Worm (Caenorhabditis elegans) whole organism, young adult: Measurements from ENCODE around the gene ZK637.14.

Experiments
- B0019.2 ChIP-seq: fragments of 200-800 bp; sonication (Bioruptor generic); conservative IDR thresholded peaks from 2 replicates; pipeline ENCODE4 v1.3.6; 2022; ENCODE audit warnings: missing genetic modification reagents, missing genetic modification characterization, missing compliant biosample characterization
- C17E4.6 ChIP-seq: fragments of 200-800 bp; sonication (Bioruptor generic); IDR thresholded peaks from 2 replicates; pipeline ENCODE4 v1.3.6; 2022; ENCODE audit warnings: missing genetic modification reagents, missing genetic modification characterization, missing compliant biosample characterization
- F52B5.7 ChIP-seq: sonication (generic microtip); optimal IDR thresholded peaks from 2 replicates; lab custom pipeline; 2016; ENCODE audit warnings: mild to moderate bottlenecking, missing genetic modification characterization, missing compliant biosample characterization
- Y53G8AR.9 ChIP-seq: fragments of 200-800 bp; sonication (Bioruptor generic); conservative IDR thresholded peaks from 2 replicates; pipeline ENCODE4 v1.3.6; 2022; ENCODE audit warnings: missing genetic modification reagents, missing genetic modification characterization, missing compliant biosample characterization
- aptf-2 ChIP-seq: fragments of 200-800 bp; sonication (Bioruptor generic); conservative IDR thresholded peaks from 2 replicates; pipeline ENCODE4 v1.3.6; 2022; ENCODE audit warnings: missing genetic modification reagents, missing genetic modification characterization, missing compliant biosample characterization
- athp-1 ChIP-seq: sonication (generic microtip); optimal IDR thresholded peaks from 2 replicates; lab custom pipeline; 2017; ENCODE audit warnings: mild to moderate bottlenecking, missing genetic modification characterization, missing compliant biosample characterization
- attf-3 ChIP-seq: fragments of 200-800 bp; sonication (Bioruptor generic); conservative IDR thresholded peaks from 2 replicates; pipeline ENCODE4 v1.3.6; 2022; ENCODE audit warnings: missing genetic modification reagents, missing genetic modification characterization, missing compliant biosample characterization
- attf-5 ChIP-seq: fragments of 200-800 bp; sonication (Bioruptor generic); optimal IDR thresholded peaks from 2 replicates; lab custom pipeline; 2018; ENCODE audit warnings: mild to moderate bottlenecking, missing genetic modification characterization, missing compliant biosample characterization
- attf-6 ChIP-seq: fragments of 200-800 bp; sonication (Bioruptor generic); IDR thresholded peaks from 2 replicates; pipeline ENCODE4 v1.3.6; 2022; ENCODE audit warnings: missing genetic modification reagents, missing genetic modification characterization, missing compliant biosample characterization
- cebp-1 ChIP-seq, 2 experiments: fragments of 200-800 bp in 1 of 2; sonication (Bioruptor generic) in 1 of 2; sonication (generic microtip) in 1 of 2; IDR thresholded peaks in 1 of 2; optimal IDR thresholded peaks in 1 of 2; 2 replicates each; pipeline versions ENCODE4 v1.3.6 to Lab custom; 2017 to 2022; ENCODE audit warnings: missing compliant biosample characterization in 2 of 2, missing genetic modification characterization in 2 of 2, mild to moderate bottlenecking in 1 of 2, missing genetic modification reagents in 1 of 2, moderate library complexity in 1 of 2
- ceh-91 ChIP-seq: fragments of 200-800 bp; sonication (Bioruptor generic); IDR thresholded peaks from 2 replicates; pipeline ENCODE4 v1.3.6; 2022; ENCODE audit warnings: missing genetic modification reagents, missing genetic modification characterization, missing compliant biosample characterization
- efl-1 ChIP-seq: fragments of 150-350 bp; optimal IDR thresholded peaks from 2 replicates; lab custom pipeline; 2014; ENCODE audit warnings: missing biosample characterization, missing genetic modification reagents, missing genetic modification characterization
- fkh-3 ChIP-seq: sonication (generic microtip); optimal IDR thresholded peaks from 2 replicates; lab custom pipeline; 2016; ENCODE audit warnings: mild to moderate bottlenecking, missing genetic modification characterization, missing compliant biosample characterization
- hmg-1.2 ChIP-seq: fragments of 200-800 bp; sonication (Bioruptor generic); IDR thresholded peaks from 2 replicates; pipeline ENCODE4 v1.3.6; 2022; ENCODE audit warnings: missing genetic modification reagents, missing genetic modification characterization, missing compliant biosample characterization
- lsy-27 ChIP-seq: sonication (generic microtip); optimal IDR thresholded peaks from 2 replicates; lab custom pipeline; 2017; ENCODE audit warnings: missing genetic modification characterization, mild to moderate bottlenecking, missing compliant biosample characterization, antibody characterized with exemption, missing genotype, borderline replicate concordance; ENCODE audit not compliant: insufficient read depth
- madf-3 ChIP-seq: fragments of 200-800 bp; sonication (Bioruptor generic); IDR thresholded peaks from 2 replicates; pipeline ENCODE4 v1.3.6; 2022; ENCODE audit warnings: missing genetic modification reagents, missing genetic modification characterization, missing compliant biosample characterization
- madf-6 ChIP-seq: fragments of 200-800 bp; sonication (Bioruptor generic); IDR thresholded peaks from 2 replicates; pipeline ENCODE4 v1.3.6; 2022; ENCODE audit warnings: missing genetic modification reagents, missing genetic modification characterization, missing compliant biosample characterization
- mcd-1 ChIP-seq: fragments of 200-800 bp; sonication (Bioruptor generic); IDR thresholded peaks from 2 replicates; pipeline ENCODE4 v1.3.6; 2022; ENCODE audit warnings: missing genetic modification reagents, missing genetic modification characterization, missing compliant biosample characterization
- mel-28 ChIP-seq: sonication (generic microtip); optimal IDR thresholded peaks from 2 replicates; lab custom pipeline; 2016; ENCODE audit warnings: borderline replicate concordance, mild to moderate bottlenecking, missing genetic modification characterization, missing compliant biosample characterization
- mes-4 ChIP-seq: sonication (generic microtip); optimal IDR thresholded peaks from 2 replicates; lab custom pipeline; 2016; ENCODE audit warnings: missing genotype, missing genetic modification characterization, missing compliant biosample characterization
- nfyb-1 ChIP-seq: fragments of 200-800 bp; sonication (Bioruptor generic); IDR thresholded peaks from 2 replicates; pipeline ENCODE4 v1.3.6; 2022; ENCODE audit warnings: missing genetic modification reagents, missing genetic modification characterization, missing compliant biosample characterization
- nhr-179 ChIP-seq: sonication (generic microtip); optimal IDR thresholded peaks from 2 replicates; lab custom pipeline; 2016; ENCODE audit warnings: mild to moderate bottlenecking, missing genetic modification characterization, missing compliant biosample characterization
- nhr-80 ChIP-seq: sonication (generic microtip); optimal IDR thresholded peaks from 2 replicates; lab custom pipeline; 2016; ENCODE audit warnings: missing genetic modification characterization, missing compliant biosample characterization
- repo-1 ChIP-seq: sonication (generic microtip); optimal IDR thresholded peaks from 2 replicates; lab custom pipeline; 2017; ENCODE audit warnings: mild to moderate bottlenecking, missing genetic modification characterization, missing compliant biosample characterization
- sea-2 ChIP-seq: fragments of 200-800 bp; sonication (Bioruptor generic); IDR thresholded peaks from 2 replicates; pipeline ENCODE4 v1.3.6; 2022; ENCODE audit warnings: missing genetic modification characterization, missing compliant biosample characterization
- snpc-3.4 ChIP-seq: sonication (generic microtip); optimal IDR thresholded peaks from 2 replicates; lab custom pipeline; 2017; ENCODE audit warnings: missing genetic modification characterization, mild to moderate bottlenecking, missing compliant biosample characterization, antibody characterized with exemption, moderate library complexity, missing genotype, missing genetic modification reagents
- snpc-4 ChIP-seq, 5 experiments: fragments of 150-350 bp in 1 of 5; sonication (generic microtip) in 4 of 5; optimal IDR thresholded peaks; 2 replicates each; lab custom pipeline; 2014 to 2018; ENCODE audit warnings: missing genetic modification characterization in 5 of 5, missing biosample characterization in 3 of 5, antibody characterized with exemption in 2 of 5, mild to moderate bottlenecking in 2 of 5, missing compliant biosample characterization in 2 of 5, missing genotype in 2 of 5, moderate library complexity in 2 of 5, missing genetic modification reagents in 1 of 5
- somi-1 ChIP-seq: fragments of 200-800 bp; sonication (Bioruptor generic); optimal IDR thresholded peaks from 2 replicates; lab custom pipeline; 2018; ENCODE audit warnings: mild to moderate bottlenecking, missing genetic modification characterization, missing compliant biosample characterization
- tbp1 ChIP-seq: fragments of 200-800 bp; sonication (Bioruptor generic); optimal IDR thresholded peaks from 2 replicates; lab custom pipeline; 2018; ENCODE audit warnings: mild to moderate bottlenecking, missing genetic modification characterization, missing compliant biosample characterization
- unc-130 ChIP-seq: sonication (generic microtip); optimal IDR thresholded peaks from 2 replicates; lab custom pipeline; 2016; ENCODE audit warnings: missing genetic modification reagents, missing genetic modification characterization, missing compliant biosample characterization
- xnd-1 ChIP-seq: sonication (generic microtip); optimal IDR thresholded peaks from 2 replicates; lab custom pipeline; 2016; ENCODE audit warnings: missing genotype, missing genetic modification reagents, missing genetic modification characterization, missing compliant biosample characterization
- ztf-18 ChIP-seq: sonication (generic microtip); optimal IDR thresholded peaks from 2 replicates; lab custom pipeline; 2016; ENCODE audit warnings: missing genotype, mild to moderate bottlenecking, missing genetic modification characterization, missing compliant biosample characterization
- ztf-25 ChIP-seq: fragments of 200-800 bp; sonication (Bioruptor generic); IDR thresholded peaks from 2 replicates; pipeline ENCODE4 v1.3.6; 2022; ENCODE audit warnings: missing genetic modification reagents, missing genetic modification characterization, missing compliant biosample characterization
- ztf-28 ChIP-seq: fragments of 200-800 bp; sonication (Bioruptor generic); IDR thresholded peaks from 2 replicates; pipeline ENCODE4 v1.3.6; 2022; ENCODE audit warnings: missing genetic modification reagents, missing genetic modification characterization, missing compliant biosample characterization

ZK637.14 gene

ce11 chrIII:8849507-8849906 lies 39.4 kb downstream of the ZK637.14 start, which contains the start of gene F44E2.8:
Gene F44E2.8, minus strand, starts transcription at chrIII:8849877.
- TF ChIP-seq F52B5.7 (tag; lab: Kevin White, UChicago): no peak
- no peak for TF ChIP-seq mel-28
- no peak for TF ChIP-seq ceh-91 (GFP tag; lab: Robert Waterston, UW)
- TF ChIP-seq C17E4.6 (GFP tag; lab: Robert Waterston, UW): no peak
- TF ChIP-seq nfyb-1 (GFP tag; lab: Robert Waterston, UW): 0 out of 2 replicates have a peak, but pooled peaks have one; percentile 52
- TF ChIP-seq attf-3 (GFP tag; lab: Robert Waterston, UW): no peak
- TF ChIP-seq tbp1 (GFP tag; lab: Kevin White, UChicago): no peak
- peak; percentile 17 for TF ChIP-seq athp-1 (tag; lab: Kevin White, UChicago)
- TF ChIP-seq Y53G8AR.9 (GFP tag; lab: Robert Waterston, UW): no peak
- TF ChIP-seq repo-1 (tag; lab: Kevin White, UChicago): peak; percentile 38
- no peak for TF ChIP-seq unc-130 (GFP tag; lab: Kevin White, UChicago)
- TF ChIP-seq nhr-80: no peak
- TF ChIP-seq nhr-179: no peak
- no peak for TF ChIP-seq ztf-28 (GFP tag; lab: Robert Waterston, UW)
- TF ChIP-seq madf-6 (GFP tag; lab: Robert Waterston, UW): peak; percentile 55
- TF ChIP-seq aptf-2: no peak
- TF ChIP-seq ztf-18 (tag; lab: Kevin White, UChicago): peak; percentile 17
- TF ChIP-seq hmg-1.2 (GFP tag; lab: Robert Waterston, UW): 0 out of 2 replicates have a peak, but pooled peaks have one; percentile 16
- TF ChIP-seq attf-6: 0 out of 2 replicates have a peak, but pooled peaks have one; percentile 15
- TF ChIP-seq xnd-1 (tag; lab: Kevin White, UChicago): peak; percentile 14
- no peak for TF ChIP-seq fkh-3 (tag; lab: Kevin White, UChicago)

DNA sequence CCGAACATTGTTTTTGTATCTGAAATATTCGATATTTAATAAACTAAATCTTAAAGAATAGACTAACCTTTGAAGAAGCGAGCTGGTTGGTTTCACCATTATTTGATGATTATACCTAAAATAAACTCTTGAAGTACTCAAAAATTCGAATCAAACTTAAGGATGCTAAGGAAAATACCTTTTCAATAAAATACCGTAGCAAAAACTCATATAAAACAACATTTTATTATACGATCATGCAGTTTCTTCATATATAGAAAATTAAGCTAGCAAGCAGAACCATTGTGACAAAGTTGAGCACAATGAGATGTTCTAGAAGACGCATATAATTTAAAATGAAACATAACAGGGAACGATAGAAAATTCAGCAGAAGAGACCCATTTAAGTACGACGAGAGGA lies 40.6 kb downstream of the ZK637.14 start, which contains the start of gene F44E2.7:
F44E2.7 (minus strand) TSS at position 101 of the 400 bp plus-strand sequence.
- TF ChIP-seq madf-3: no peak
- TF ChIP-seq ztf-25 (GFP tag; lab: Robert Waterston, UW): no peak
- TF ChIP-seq mes-4 (tag; lab: Kevin White, UChicago): no peak
- TF ChIP-seq sea-2 (GFP tag; lab: Robert Waterston, UW): no peak
- no peak for TF ChIP-seq somi-1 (GFP tag; lab: Kevin White, UChicago)
- no peak for TF ChIP-seq snpc-3.4 (tag; lab: Kevin White, UChicago)
- TF ChIP-seq efl-1 (GFP tag; lab: Kevin White, UChicago): no peak

ce11 chrIII:8847722-8848121 lies 41.2 kb downstream of the ZK637.14 start:
- TF ChIP-seq mcd-1 (GFP tag; lab: Robert Waterston, UW) (peak; percentile 89), attf-5 (GFP tag; lab: Kevin White, UChicago) (peak; percentile 37), lsy-27 (no peak), madf-6 (GFP tag; lab: Robert Waterston, UW) (peak; percentile 30; the same call in 1 of the 2 replicates), snpc-4 (GFP tag; optimal IDR thresholded peaks at IDR 0.05; lab: Kevin White, UChicago) (no peak), snpc-4 (tag; optimal IDR thresholded peaks at IDR 0.05; lab: Kevin White, UChicago) (peak in 1 of 4 experiments; percentile 27), B0019.2 (GFP tag; lab: Robert Waterston, UW) (no peak), ztf-18 (tag; lab: Kevin White, UChicago) (peak; percentile 38), tbp1 (GFP tag; lab: Kevin White, UChicago) (no peak), hmg-1.2 (GFP tag; lab: Robert Waterston, UW) (peak; percentile 30; the same call in 1 of the 2 replicates), cebp-1 (GFP tag; IDR thresholded peaks at IDR 0.05; lab: Robert Waterston, UW) (no peak), cebp-1 (tag; optimal IDR thresholded peaks at IDR 0.05; lab: Kevin White, UChicago) (no peak)
